Fruit fly (Drosophila melanogaster) whole organism, adult: ENCODE measurements around the gene Hel89B.

Experiments used
- CG11617 ChIP-seq: fragments of 200-800 bp; sonication (Bioruptor generic); optimal IDR thresholded peaks from 2 replicates; lab custom pipeline; 2017; ENCODE audit warnings: mild to moderate bottlenecking, missing biosample characterization, missing genetic modification reagents, missing genetic modification characterization
- CG12768 ChIP-seq: fragments of 200-800 bp; sonication (Bioruptor generic); optimal IDR thresholded peaks from 2 replicates; lab custom pipeline; 2017; ENCODE audit warnings: missing biosample characterization, missing genetic modification characterization, mild to moderate bottlenecking, moderate library complexity, missing genetic modification reagents
- CG14711 ChIP-seq: fragments of 200-800 bp; sonication (Bioruptor generic); optimal IDR thresholded peaks from 2 replicates; lab custom pipeline; 2018; ENCODE audit warnings: missing biosample characterization, mild to moderate bottlenecking, missing genetic modification characterization, moderate library complexity
- CG1620 ChIP-seq: fragments of 200-800 bp; sonication (Bioruptor generic); optimal IDR thresholded peaks from 2 replicates; lab custom pipeline; 2016; ENCODE audit warnings: missing biosample characterization, missing genetic modification characterization
- CG7045 ChIP-seq: fragments of 200-800 bp; sonication (Bioruptor generic); optimal IDR thresholded peaks from 2 replicates; lab custom pipeline; 2017; ENCODE audit warnings: missing biosample characterization, mild to moderate bottlenecking, missing genetic modification characterization
- CG7101 ChIP-seq: fragments of 200-800 bp; sonication (Bioruptor generic); optimal IDR thresholded peaks from 2 replicates; lab custom pipeline; 2018; ENCODE audit warnings: missing biosample characterization, mild to moderate bottlenecking, missing genetic modification characterization, moderate library complexity
- Clk ChIP-seq: fragments of 200-800 bp; sonication (Bioruptor generic); optimal IDR thresholded peaks from 2 replicates; lab custom pipeline; 2017; ENCODE audit warnings: missing biosample characterization, missing genetic modification characterization
- Crg-1 ChIP-seq: fragments of 200-800 bp; sonication (Bioruptor generic); optimal IDR thresholded peaks from 2 replicates; lab custom pipeline; 2016; ENCODE audit warnings: missing biosample characterization, missing genetic modification characterization
- bab1 ChIP-seq: fragments of 200-800 bp; sonication (Bioruptor generic); optimal IDR thresholded peaks from 3 replicates; lab custom pipeline; 2019; ENCODE audit warnings: missing biosample characterization, mild to moderate bottlenecking, missing genetic modification characterization, moderate library complexity
- kay ChIP-seq: fragments of 200-800 bp; sonication (Bioruptor generic); peaks from one replicate; lab custom pipeline; 2016; ENCODE audit warnings: missing biosample characterization, missing genetic modification characterization, borderline replicate concordance
- tj ChIP-seq: fragments of 200-800 bp; sonication (Bioruptor generic); optimal IDR thresholded peaks from 3 replicates; lab custom pipeline; 2017; ENCODE audit warnings: missing biosample characterization, mild to moderate bottlenecking, missing genetic modification characterization, moderate library complexity

dm6 chr3R:16009030-16009429, 35.9 kb downstream of the Hel89B start, which contains the start of gene GATAe:
- TF ChIP-seq CG12768 (GFP tag; lab: Kevin White, UChicago) (no peak), kay (GFP tag; lab: Kevin White, UChicago) (no peak), CG1620 (no peak), tj (GFP tag; lab: Kevin White, UChicago) (no peak), CG7101 (tag; lab: Kevin White, UChicago) (no peak), bab1 (GFP tag; lab: Kevin White, UChicago) (no peak), CG14711 (no peak), CG7045 (GFP tag; lab: Kevin White, UChicago) (no peak), Crg-1 (GFP tag; lab: Kevin White, UChicago) (no peak), Clk (GFP tag; lab: Kevin White, UChicago) (no peak), CG11617 (GFP tag; lab: Kevin White, UChicago) (no peak)
